Fruit fly (Drosophila melanogaster) whole organism, prepupa: Measurements from ENCODE around the gene CG44422.

Experiments used
- Blimp-1 ChIP-seq: fragments of 200-800 bp; sonication (Bioruptor generic); optimal IDR thresholded peaks from 3 replicates; lab custom pipeline; 2017; ENCODE audit warnings: missing biosample characterization, missing genetic modification characterization, mild to moderate bottlenecking, moderate library complexity, missing genetic modification reagents
- CG10631 ChIP-seq: fragments of 200-800 bp; sonication (Bioruptor generic); optimal IDR thresholded peaks from 2 replicates; lab custom pipeline; 2016; ENCODE audit warnings: missing biosample characterization, missing genetic modification characterization
- CG15336 ChIP-seq: fragments of 200-800 bp; sonication (Bioruptor generic); IDR thresholded peaks from 2 replicates; pipeline ENCODE4 v1.3.6; 2022; ENCODE audit warnings: missing biosample characterization, missing genetic modification characterization
- CG16779 ChIP-seq: fragments of 200-800 bp; sonication (Bioruptor generic); optimal IDR thresholded peaks from 3 replicates; lab custom pipeline; 2017; ENCODE audit warnings: missing biosample characterization, mild to moderate bottlenecking, missing genetic modification characterization
- CG3032 ChIP-seq: fragments of 200-800 bp; optimal IDR thresholded peaks from 2 replicates; lab custom pipeline; 2019; ENCODE audit warnings: missing biosample characterization, mild to moderate bottlenecking, missing genetic modification characterization, moderate library complexity
- CG32006 ChIP-seq: fragments of 200-800 bp; sonication (Bioruptor generic); optimal IDR thresholded peaks from 3 replicates; lab custom pipeline; 2017; ENCODE audit warnings: missing biosample characterization, mild to moderate bottlenecking, missing genetic modification characterization
- CG34406 ChIP-seq: fragments of 200-800 bp; sonication (Bioruptor generic); optimal IDR thresholded peaks from 3 replicates; lab custom pipeline; 2016; ENCODE audit warnings: missing biosample characterization, missing genetic modification characterization
- CG3919 ChIP-seq: fragments of 200-800 bp; sonication (Bioruptor generic); optimal IDR thresholded peaks from 3 replicates; lab custom pipeline; 2016; ENCODE audit warnings: missing biosample characterization, missing genetic modification characterization
- CG4318 ChIP-seq: fragments of 200-800 bp; sonication (Bioruptor generic); optimal IDR thresholded peaks from 3 replicates; lab custom pipeline; 2017; ENCODE audit warnings: missing biosample characterization, mild to moderate bottlenecking, missing genetic modification characterization
- CG6163 ChIP-seq: fragments of 200-800 bp; sonication (Bioruptor generic); IDR thresholded peaks from 3 replicates; pipeline ENCODE4 v1.3.6; 2022; ENCODE audit warnings: missing biosample characterization, missing genetic modification characterization
- CG6276 ChIP-seq: fragments of 200-800 bp; sonication (Bioruptor generic); optimal IDR thresholded peaks from 2 replicates; lab custom pipeline; 2017; ENCODE audit warnings: missing biosample characterization, mild to moderate bottlenecking, missing genetic modification characterization
- CG6792 ChIP-seq: fragments of 200-800 bp; sonication (Bioruptor generic); optimal IDR thresholded peaks from 3 replicates; lab custom pipeline; 2016; ENCODE audit warnings: missing biosample characterization, missing genetic modification characterization
- CG6808 ChIP-seq: fragments of 200-800 bp; sonication (Bioruptor generic); optimal IDR thresholded peaks from 3 replicates; lab custom pipeline; 2017; ENCODE audit warnings: missing biosample characterization, missing genetic modification characterization, mild to moderate bottlenecking, moderate library complexity, missing genetic modification reagents
- CG8119 ChIP-seq: fragments of 200-800 bp; sonication (Bioruptor generic); IDR thresholded peaks from 3 replicates; pipeline ENCODE4 v1.3.6; 2022; ENCODE audit warnings: missing biosample characterization, missing genetic modification characterization
- CG8319 ChIP-seq: fragments of 200-800 bp; sonication (Bioruptor generic); optimal IDR thresholded peaks from 3 replicates; lab custom pipeline; 2016; ENCODE audit warnings: missing biosample characterization, missing genetic modification characterization
- CG9139 ChIP-seq: fragments of 200-800 bp; sonication (Bioruptor generic); optimal IDR thresholded peaks from 3 replicates; lab custom pipeline; 2017; ENCODE audit warnings: missing biosample characterization, mild to moderate bottlenecking, missing genetic modification characterization
- Eip93F ChIP-seq: fragments of 200-800 bp; sonication (Bioruptor generic); optimal IDR thresholded peaks from 2 replicates; lab custom pipeline; 2016; ENCODE audit warnings: missing biosample characterization, mild to moderate bottlenecking, missing genetic modification characterization
- Ets21C ChIP-seq: fragments of 200-800 bp; sonication (Bioruptor generic); optimal IDR thresholded peaks from 3 replicates; lab custom pipeline; 2016; ENCODE audit warnings: missing biosample characterization, missing genetic modification characterization
- Ets96B ChIP-seq: fragments of 200-800 bp; optimal IDR thresholded peaks from 2 replicates; lab custom pipeline; 2019; ENCODE audit warnings: missing biosample characterization, mild to moderate bottlenecking, missing genetic modification characterization, moderate library complexity
- Hr38 ChIP-seq: sonication (Bioruptor generic); optimal IDR thresholded peaks from 2 replicates; lab custom pipeline; 2016; ENCODE audit warnings: missing biosample characterization, missing genetic modification characterization
- Hr4 ChIP-seq: fragments of 200-800 bp; sonication (Bioruptor generic); optimal IDR thresholded peaks from 3 replicates; lab custom pipeline; 2016; ENCODE audit warnings: missing biosample characterization, missing genetic modification characterization
- Met ChIP-seq: fragments of 200-800 bp; sonication (Bioruptor generic); optimal IDR thresholded peaks from 3 replicates; lab custom pipeline; 2016; ENCODE audit warnings: missing biosample characterization, missing genetic modification characterization
- OdsH ChIP-seq: fragments of 200-800 bp; sonication (Bioruptor generic); optimal IDR thresholded peaks from 3 replicates; lab custom pipeline; 2016; ENCODE audit warnings: missing biosample characterization, missing genetic modification characterization
- Sox102F ChIP-seq: fragments of 200-800 bp; sonication (Bioruptor generic); optimal IDR thresholded peaks from 2 replicates; lab custom pipeline; 2016; ENCODE audit warnings: missing biosample characterization, mild to moderate bottlenecking, missing genetic modification characterization
- Sox14 ChIP-seq: fragments of 200-800 bp; sonication (Bioruptor generic); optimal IDR thresholded peaks from 3 replicates; lab custom pipeline; 2016; ENCODE audit warnings: missing biosample characterization, missing genetic modification characterization
- Sox15 ChIP-seq: fragments of 200-800 bp; sonication (Bioruptor generic); optimal IDR thresholded peaks from 3 replicates; lab custom pipeline; 2016; ENCODE audit warnings: missing biosample characterization, missing genetic modification characterization
- acj6 ChIP-seq: fragments of 200-800 bp; sonication (Bioruptor generic); optimal IDR thresholded peaks from 3 replicates; lab custom pipeline; 2016; ENCODE audit warnings: missing biosample characterization, missing genetic modification characterization
- dac ChIP-seq: fragments of 200-800 bp; sonication (Bioruptor generic); optimal IDR thresholded peaks from 2 replicates; lab custom pipeline; 2017; ENCODE audit warnings: missing biosample characterization, mild to moderate bottlenecking, missing genetic modification characterization
- dsx ChIP-seq: fragments of 200-800 bp; optimal IDR thresholded peaks from 3 replicates; lab custom pipeline; 2019; ENCODE audit warnings: missing biosample characterization, mild to moderate bottlenecking, missing genetic modification characterization, moderate library complexity; ENCODE audit not compliant: poor library complexity, severe bottlenecking
- eg ChIP-seq: fragments of 200-800 bp; sonication (Bioruptor generic); IDR thresholded peaks from 3 replicates; pipeline ENCODE4 v1.3.6; 2022; ENCODE audit warnings: missing biosample characterization, missing genetic modification characterization
- fd59A ChIP-seq: fragments of 200-800 bp; sonication (Bioruptor generic); optimal IDR thresholded peaks from 2 replicates; lab custom pipeline; 2017; ENCODE audit warnings: missing biosample characterization, mild to moderate bottlenecking, missing genetic modification characterization, missing genetic modification reagents
- lz ChIP-seq: fragments of 200-800 bp; sonication (Bioruptor generic); optimal IDR thresholded peaks from 3 replicates; lab custom pipeline; 2016; ENCODE audit warnings: missing biosample characterization, missing genetic modification characterization
- net ChIP-seq: fragments of 200-800 bp; sonication (Bioruptor generic); optimal IDR thresholded peaks from 3 replicates; lab custom pipeline; 2016; ENCODE audit warnings: missing biosample characterization, missing genetic modification characterization
- pdm3 ChIP-seq: fragments of 200-800 bp; sonication (Bioruptor generic); optimal IDR thresholded peaks from 3 replicates; lab custom pipeline; 2016; ENCODE audit warnings: missing biosample characterization, missing genetic modification characterization
- salr ChIP-seq, 2 experiments: fragments of 200-800 bp; sonication (Bioruptor generic); optimal IDR thresholded peaks; 3 replicates each; lab custom pipeline; 2016 to 2018; ENCODE audit warnings: missing biosample characterization in 2 of 2, missing genetic modification characterization in 2 of 2, mild to moderate bottlenecking in 1 of 2
- spab ChIP-seq: fragments of 200-800 bp; sonication (Bioruptor generic); optimal IDR thresholded peaks from 2 replicates; lab custom pipeline; 2017; ENCODE audit warnings: missing biosample characterization, mild to moderate bottlenecking, missing genetic modification characterization, missing genetic modification reagents
- ss ChIP-seq, 2 experiments: fragments of 200-800 bp; sonication (Bioruptor generic); optimal IDR thresholded peaks; 2 replicates in 1 of 2; 3 replicates in 1 of 2; lab custom pipeline; 2017 to 2018; ENCODE audit warnings: mild to moderate bottlenecking in 2 of 2, missing biosample characterization in 2 of 2, missing genetic modification characterization in 2 of 2, moderate library complexity in 1 of 2

Gene CG44422

DNA sequence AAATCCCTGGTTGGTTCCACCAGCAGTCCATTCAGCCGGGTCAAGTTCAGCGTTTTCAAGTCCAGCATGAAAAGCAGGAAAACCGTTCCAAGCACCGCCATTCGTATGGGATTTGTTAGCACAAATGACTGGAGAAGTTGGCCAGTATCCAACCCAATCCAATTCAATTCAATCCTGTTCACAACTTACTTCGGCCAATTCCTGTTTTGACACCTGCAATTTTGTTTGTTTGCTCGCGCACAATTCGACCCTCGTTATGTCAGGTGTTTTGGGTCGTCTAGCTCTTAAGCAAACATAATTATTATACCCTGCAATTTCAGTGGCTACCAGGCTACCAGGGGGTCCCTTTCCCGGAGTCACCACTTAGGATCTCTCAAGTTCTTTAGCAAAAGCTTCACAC is 8.5 kb upstream of the CG44422 start, which contains the start of gene Ir10a:
Ir10a (minus strand) TSS at position 101 of the 400 bp plus-strand sequence.
- TF ChIP-seq spab (GFP tag; lab: Kevin White, UChicago) (no peak), CG8119 (GFP tag; lab: Robert Waterston, UW) (no peak), Hr38 (GFP tag; lab: Kevin White, UChicago) (no peak), Eip93F (GFP tag; lab: Kevin White, UChicago) (no peak), CG4318 (GFP tag; lab: Kevin White, UChicago) (no peak), CG34406 (GFP tag; lab: Kevin White, UChicago) (no peak), pdm3 (GFP tag; lab: Kevin White, UChicago) (no peak), OdsH (GFP tag; lab: Kevin White, UChicago) (no peak), Sox102F (no peak), CG10631 (GFP tag; lab: Kevin White, UChicago) (no peak), dsx (GFP tag; lab: Kevin White, UChicago) (no peak), CG6808 (GFP tag; lab: Kevin White, UChicago) (no peak), Blimp-1 (GFP tag; lab: Kevin White, UChicago) (no peak), acj6 (GFP tag; lab: Kevin White, UChicago) (no peak), CG3919 (no peak), salr (GFP tag; optimal IDR thresholded peaks at IDR 0.05; lab: Kevin White, UChicago) (no peak)

dm6 chrX:11295412-11296006 is 7.1 kb downstream of the CG44422 start:
- TF ChIP-seq fd59A (GFP tag; lab: Kevin White, UChicago) (no peak), pdm3 (GFP tag; lab: Kevin White, UChicago) (no peak), Sox15 (no peak), CG6276 (GFP tag; lab: Kevin White, UChicago) (no peak), CG6163 (GFP tag; lab: Robert Waterston, UW) (no peak), CG32006 (GFP tag; lab: Kevin White, UChicago) (no peak), eg (GFP tag; lab: Robert Waterston, UW) (no peak), salr (GFP tag; optimal IDR thresholded peaks at IDR 0.05; lab: Kevin White, UChicago) (no peak), dac (GFP tag; lab: Kevin White, UChicago) (no peak), Ets96B (tag; lab: Kevin White, UChicago) (no peak), CG9139 (GFP tag; lab: Kevin White, UChicago) (no peak), CG3032 (no peak), OdsH (GFP tag; lab: Kevin White, UChicago) (no peak)

DNA sequence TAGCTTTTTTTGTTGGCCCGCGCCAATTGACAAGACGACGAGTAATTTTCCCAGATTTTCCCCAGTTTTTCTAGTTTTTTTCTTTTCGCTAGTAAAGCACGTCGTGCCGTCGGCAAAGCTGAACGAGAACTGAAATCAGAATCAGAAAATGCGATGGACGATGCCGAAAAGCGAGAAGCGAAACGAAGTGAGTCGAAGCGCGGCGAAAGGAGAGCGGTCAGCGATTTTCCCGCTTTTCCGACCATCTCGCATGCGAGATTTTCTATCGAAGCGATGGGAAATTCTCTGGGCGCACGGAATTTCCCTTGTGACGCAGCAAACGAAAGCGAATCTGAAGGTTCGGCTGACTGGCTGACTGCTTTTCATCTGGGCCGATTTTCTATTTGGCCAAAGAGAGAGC is 9.0 kb downstream of the CG44422 start:
- no peak for TF ChIP-seq CG15336 (GFP tag; lab: Robert Waterston, UW)
- no peak for TF ChIP-seq CG3032
- TF ChIP-seq acj6 (GFP tag; lab: Kevin White, UChicago), result no peak
- no peak for TF ChIP-seq Met
- TF ChIP-seq Sox14 (GFP tag; lab: Kevin White, UChicago), result no peak
- TF ChIP-seq net (GFP tag; lab: Kevin White, UChicago), result no peak
- no peak for TF ChIP-seq CG16779 (tag; lab: Kevin White, UChicago)
- no peak for TF ChIP-seq Ets21C (GFP tag; lab: Kevin White, UChicago)
- TF ChIP-seq lz, result no peak
- TF ChIP-seq Hr4 (GFP tag; lab: Kevin White, UChicago), result no peak
- no peak for TF ChIP-seq OdsH (GFP tag; lab: Kevin White, UChicago)
- TF ChIP-seq ss (GFP tag; optimal IDR thresholded peaks at IDR 0.05; lab: Kevin White, UChicago), result no peak
- no peak for TF ChIP-seq CG6792 (GFP tag; lab: Kevin White, UChicago)
- TF ChIP-seq CG8319, result no peak
- TF ChIP-seq, all 60 proteins: peak for 0
